Worm (Caenorhabditis elegans) whole organism, L3 larva: ENCODE data around the gene orc-4.

ENCODE experiments used
- ceh-82 ChIP-seq: fragments of 150-350 bp; optimal IDR thresholded peaks from 2 replicates; lab custom pipeline; 2014; ENCODE audit warnings: missing biosample characterization, missing genetic modification characterization
- daf-12 ChIP-seq: fragments of 150-350 bp; optimal IDR thresholded peaks from 2 replicates; lab custom pipeline; 2014; ENCODE audit warnings: missing biosample characterization, missing genetic modification reagents, missing genetic modification characterization
- elt-3 ChIP-seq, 3 experiments: fragments of 150-350 bp in 1 of 3; sonication (generic microtip) in 2 of 3; optimal IDR thresholded peaks; 2 replicates in 2 of 3; 4 replicates in 1 of 3; lab custom pipeline; 2014 to 2017; ENCODE audit warnings: missing biosample characterization in 3 of 3, missing genetic modification characterization in 3 of 3
- fos-1 ChIP-seq: fragments of 150-350 bp; optimal IDR thresholded peaks from 2 replicates; lab custom pipeline; 2014; ENCODE audit warnings: missing biosample characterization, missing genetic modification characterization
- mdl-1 ChIP-seq: fragments of 150-350 bp; optimal IDR thresholded peaks from 2 replicates; lab custom pipeline; 2014; ENCODE audit warnings: missing biosample characterization, missing genetic modification characterization
- nhr-237 ChIP-seq: fragments of 150-350 bp; optimal IDR thresholded peaks from 2 replicates; lab custom pipeline; 2014; ENCODE audit warnings: missing biosample characterization, missing genetic modification characterization
- nhr-28 ChIP-seq: fragments of 150-350 bp; optimal IDR thresholded peaks from 2 replicates; lab custom pipeline; 2014; ENCODE audit warnings: missing biosample characterization, missing genetic modification characterization
- nhr-67 ChIP-seq: fragments of 150-350 bp; optimal IDR thresholded peaks from 2 replicates; lab custom pipeline; 2014; ENCODE audit warnings: missing biosample characterization, missing genetic modification characterization
- tbx-2 ChIP-seq: sonication (generic microtip); optimal IDR thresholded peaks from 2 replicates; lab custom pipeline; 2016; ENCODE audit warnings: mild to moderate bottlenecking, missing genetic modification characterization, missing compliant biosample characterization
- ztf-4 ChIP-seq: fragments of 150-350 bp; optimal IDR thresholded peaks from 2 replicates; lab custom pipeline; 2014; ENCODE audit warnings: missing biosample characterization, missing genetic modification characterization

DNA sequence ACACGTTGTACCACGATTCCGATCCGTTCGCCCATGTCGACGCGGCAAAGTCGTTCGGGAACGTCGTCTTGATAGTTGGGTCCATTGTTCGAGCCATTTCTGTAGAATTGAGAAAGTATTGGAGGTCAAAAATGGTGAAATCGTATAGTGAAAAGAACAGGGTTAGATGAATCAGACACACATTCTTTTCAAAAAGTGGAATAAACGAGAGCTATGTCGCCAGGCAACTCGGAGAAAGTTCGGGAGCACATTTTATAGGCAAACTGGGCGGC is 12.6 kb upstream of the orc-4 start, which contains the start of gene Y39A1A.9:
- TF ChIP-seq ceh-82 (tag; lab: Kevin White, UChicago) (no peak), daf-12 (no peak), nhr-237 (tag; lab: Kevin White, UChicago) (no peak), nhr-67 (no peak), mdl-1 (no peak), fos-1 (tag; lab: Kevin White, UChicago) (no peak), nhr-28 (tag; lab: Kevin White, UChicago) (no peak), elt-3 (tag; optimal IDR thresholded peaks at IDR 0.05; lab: Kevin White, UChicago) (no peak), tbx-2 (tag; lab: Kevin White, UChicago) (no peak), ztf-4 (no peak)
